Worm (Caenorhabditis elegans) whole organism, mixed stage, embryonic: ENCODE measurements around the gene fbxb-52.
"Not testable (repeated sequence)": the region's sequence is repeated elsewhere in the genome, so short reads cannot be mapped to it uniquely, and the experiment has no call there.

ENCODE experiments used
- M03D4.4 ChIP-seq: sonication (generic microtip); optimal IDR thresholded peaks from 2 replicates; lab custom pipeline; 2017; ENCODE audit warnings: mild to moderate bottlenecking, missing genetic modification characterization, missing compliant biosample characterization
- bed-3 ChIP-seq: fragments of 200-800 bp; sonication (Bioruptor generic); optimal IDR thresholded peaks from 3 replicates; lab custom pipeline; 2018; ENCODE audit warnings: mild to moderate bottlenecking, missing genetic modification characterization, moderate library complexity, missing compliant biosample characterization
- blmp-1 ChIP-seq: fragments of 150-350 bp; optimal IDR thresholded peaks from 2 replicates; lab custom pipeline; 2014; ENCODE audit warnings: missing biosample characterization, missing genetic modification characterization
- ceh-43 ChIP-seq: fragments of 200-800 bp; sonication (Bioruptor generic); optimal IDR thresholded peaks from 2 replicates; lab custom pipeline; 2018; ENCODE audit warnings: mild to moderate bottlenecking, missing genetic modification characterization, moderate library complexity, missing compliant biosample characterization
- ces-1 ChIP-seq: fragments of 150-350 bp; optimal IDR thresholded peaks from 2 replicates; lab custom pipeline; 2014; ENCODE audit warnings: missing biosample characterization, missing genetic modification reagents, missing genetic modification characterization
- cnd-1 ChIP-seq: fragments of 200-800 bp; sonication (Bioruptor generic); optimal IDR thresholded peaks from 2 replicates; lab custom pipeline; 2018; ENCODE audit warnings: mild to moderate bottlenecking, missing genetic modification characterization, missing compliant biosample characterization
- drap-1 ChIP-seq: fragments of 200-800 bp; sonication (Bioruptor generic); optimal IDR thresholded peaks from 3 replicates; lab custom pipeline; 2018; ENCODE audit warnings: mild to moderate bottlenecking, missing genetic modification characterization, missing compliant biosample characterization
- elt-1 ChIP-seq: sonication (generic microtip); optimal IDR thresholded peaks from 2 replicates; lab custom pipeline; 2017; ENCODE audit warnings: missing genetic modification characterization, mild to moderate bottlenecking, missing compliant biosample characterization, antibody characterized with exemption, moderate library complexity, borderline replicate concordance; ENCODE audit not compliant: insufficient read depth
- elt-3 ChIP-seq: fragments of 150-350 bp; optimal IDR thresholded peaks from 2 replicates; lab custom pipeline; 2014; ENCODE audit warnings: missing biosample characterization, missing genetic modification characterization
- flh-1 ChIP-seq: fragments of 200-800 bp; sonication (Bioruptor generic); optimal IDR thresholded peaks from 2 replicates; lab custom pipeline; 2018; ENCODE audit warnings: mild to moderate bottlenecking, missing genetic modification characterization, moderate library complexity, missing compliant biosample characterization
- hlh-1 ChIP-seq: fragments of 150-350 bp; optimal IDR thresholded peaks from 2 replicates; lab custom pipeline; 2014; ENCODE audit warnings: missing biosample characterization, missing genetic modification reagents, missing genetic modification characterization
- mab-5 ChIP-seq: fragments of 150-350 bp; optimal IDR thresholded peaks from 2 replicates; lab custom pipeline; 2014; ENCODE audit warnings: missing biosample characterization, missing genetic modification characterization
- mep-1 ChIP-seq: fragments of 150-350 bp; optimal IDR thresholded peaks from 2 replicates; lab custom pipeline; 2017; ENCODE audit warnings: missing biosample characterization, missing genetic modification reagents, missing genetic modification characterization, inconsistent platforms
- mls-2 ChIP-seq: sonication (generic microtip); optimal IDR thresholded peaks from 2 replicates; lab custom pipeline; 2016; ENCODE audit warnings: mild to moderate bottlenecking, missing genetic modification characterization, moderate library complexity, missing compliant biosample characterization
- nhr-12 ChIP-seq: fragments of 150-350 bp; optimal IDR thresholded peaks from 2 replicates; lab custom pipeline; 2014; ENCODE audit warnings: missing biosample characterization, missing genetic modification characterization
- nhr-2 ChIP-seq: fragments of 150-350 bp; optimal IDR thresholded peaks from 2 replicates; lab custom pipeline; 2014; ENCODE audit warnings: missing biosample characterization, missing genetic modification characterization
- nhr-28 ChIP-seq: fragments of 150-350 bp; optimal IDR thresholded peaks from 2 replicates; lab custom pipeline; 2014; ENCODE audit warnings: missing biosample characterization, missing genetic modification characterization
- nhr-76 ChIP-seq: sonication (generic microtip); optimal IDR thresholded peaks from 2 replicates; lab custom pipeline; 2017; ENCODE audit warnings: missing biosample characterization, missing genetic modification characterization
- pha-4 ChIP-seq: fragments of 150-350 bp; optimal IDR thresholded peaks from 2 replicates; lab custom pipeline; 2018; ENCODE audit warnings: missing biosample characterization, missing genetic modification reagents, missing genetic modification characterization
- sem-2 ChIP-seq: fragments of 200-800 bp; sonication (Bioruptor generic); optimal IDR thresholded peaks from 2 replicates; lab custom pipeline; 2018; ENCODE audit warnings: mild to moderate bottlenecking, missing genetic modification characterization, missing compliant biosample characterization
- snpc-4 ChIP-seq: fragments of 150-350 bp; optimal IDR thresholded peaks from 2 replicates; lab custom pipeline; 2014; ENCODE audit warnings: missing biosample characterization, missing genetic modification characterization
- sptf-1 ChIP-seq: sonication (generic microtip); optimal IDR thresholded peaks from 2 replicates; lab custom pipeline; 2017; ENCODE audit warnings: mild to moderate bottlenecking, missing genetic modification characterization, moderate library complexity, missing compliant biosample characterization
- tbx-8 ChIP-seq: fragments of 200-800 bp; sonication (Bioruptor generic); optimal IDR thresholded peaks from 2 replicates; lab custom pipeline; 2018; ENCODE audit warnings: mild to moderate bottlenecking, missing genetic modification characterization, moderate library complexity, missing compliant biosample characterization
- unc-120 ChIP-seq: sonication (generic microtip); optimal IDR thresholded peaks from 2 replicates; lab custom pipeline; 2017; ENCODE audit warnings: missing genetic modification characterization, missing compliant biosample characterization; ENCODE audit not compliant: poor library complexity, severe bottlenecking
- unc-39 ChIP-seq: fragments of 150-350 bp; optimal IDR thresholded peaks from 2 replicates; lab custom pipeline; 2014; ENCODE audit warnings: missing biosample characterization, missing genetic modification characterization
- zip-8 ChIP-seq: fragments of 150-350 bp; optimal IDR thresholded peaks from 2 replicates; lab custom pipeline; 2014; ENCODE audit warnings: missing biosample characterization, missing genetic modification characterization

fbxb-52 gene

ce11 chrII:1567646-1568045 is 17.2 kb upstream of the fbxb-52 start, which contains the start of gene K05F6.8:
K05F6.8 (minus strand) TSS chrII:1567746.
- TF ChIP-seq M03D4.4 (no peak), tbx-8 (no peak), sptf-1 (tag; lab: Kevin White, UChicago) (no peak), snpc-4 (tag; lab: Kevin White, UChicago) (no peak), mab-5 (tag; lab: Kevin White, UChicago) (no peak), bed-3 (no peak), ceh-43 (GFP tag; lab: Kevin White, UChicago) (no peak), hlh-1 (tag; lab: Kevin White, UChicago) (no peak), sem-2 (GFP tag; lab: Kevin White, UChicago) (no peak), cnd-1 (tag; lab: Kevin White, UChicago) (no peak), flh-1 (GFP tag; lab: Kevin White, UChicago) (no peak), nhr-2 (tag; lab: Kevin White, UChicago) (no peak), ces-1 (GFP tag; lab: Kevin White, UChicago) (no peak), mls-2 (no peak)

- TF ChIP-seq nhr-12 (tag; lab: Kevin White, UChicago) (no peak), ceh-43 (GFP tag; lab: Kevin White, UChicago) (no peak), elt-1 (tag; lab: Kevin White, UChicago) (no peak)
Observed at ce11 chrII:1561863-1562262, 11.5 kb upstream of the fbxb-52 start, which contains the start of gene K05F6.14. K05F6.14 (plus strand) TSS chrII:1562163.

ce11 chrII:1560839-1561238 is 10.4 kb upstream of the fbxb-52 start:
- TF ChIP-seq mab-5 (tag; lab: Kevin White, UChicago), result no peak
- TF ChIP-seq blmp-1 (tag; lab: Kevin White, UChicago), result no peak
- no peak for TF ChIP-seq ces-1 (GFP tag; lab: Kevin White, UChicago)
- no peak for TF ChIP-seq zip-8 (tag; lab: Kevin White, UChicago)
- TF ChIP-seq nhr-2 (tag; lab: Kevin White, UChicago), result no peak

- not testable (repeated sequence) for TF ChIP-seq blmp-1 (tag; lab: Kevin White, UChicago); pha-4; zip-8 (tag; lab: Kevin White, UChicago)
Observed at ce11 chrII:1556217-1556616, 5.8 kb upstream of the fbxb-52 start, which contains the start of the genes fbxb-54 and fbxb-50. fbxb-54 (minus strand) TSS chrII:1556317. fbxb-50 (plus strand) TSS chrII:1556443.

ce11 chrII:1545625-1546024 is 4.8 kb downstream of the fbxb-52 start, which contains the start of gene K05F6.12:
K05F6.12 (plus strand) TSS chrII:1545925.
- TF ChIP-seq elt-3 (tag; lab: Kevin White, UChicago) (no peak), mls-2 (no peak), mab-5 (tag; lab: Kevin White, UChicago) (no peak), drap-1 (GFP tag; lab: Kevin White, UChicago) (no peak), nhr-28 (tag; lab: Kevin White, UChicago) (no peak), nhr-2 (tag; lab: Kevin White, UChicago) (no peak), blmp-1 (tag; lab: Kevin White, UChicago) (no peak), elt-1 (tag; lab: Kevin White, UChicago) (no peak), unc-39 (tag; lab: Kevin White, UChicago) (no peak), nhr-76 (tag; lab: Kevin White, UChicago) (no peak)

- TF ChIP-seq mep-1 (tag; lab: Kevin White, UChicago); drap-1 (GFP tag; lab: Kevin White, UChicago); mls-2: not testable (repeated sequence)
- TF ChIP-seq, all 35 proteins: peak for 0; not testable (repeated sequence) for 35
Observed at ce11 chrII:1543182-1543581, 7.2 kb downstream of the fbxb-52 start, which contains the start of gene K05F6.4. K05F6.4 (plus strand) TSS chrII:1543482.

- not testable (repeated sequence) for TF ChIP-seq unc-120; flh-1 (GFP tag; lab: Kevin White, UChicago); nhr-2 (tag; lab: Kevin White, UChicago)
- TF ChIP-seq, all 35 proteins: peak for 0; not testable (repeated sequence) for 35
Observed at ce11 chrII:1540628-1541027, 9.8 kb downstream of the fbxb-52 start, which contains the start of gene poml-4. poml-4 (plus strand) TSS chrII:1540928.
